Fruit fly (Drosophila melanogaster) Kc167 (cell line): Measurements from ENCODE around the gene Polr2H.

Experiments used
- Myc ChIP-seq: fragments of >200 bp; optimal IDR thresholded peaks from 2 replicates; lab custom pipeline; 2017; ENCODE audit warnings: missing external identifiers
- insv ChIP-seq: fragments of >200 bp; optimal IDR thresholded peaks from 3 replicates; lab custom pipeline; 2018; ENCODE audit warnings: missing external identifiers

dm6 chr3L:21694647-21695046 lies 34.1 kb upstream of the Polr2H start:
- no peak for TF ChIP-seq insv (lab: Kevin White, UChicago)
- TF ChIP-seq Myc (lab: Kevin White, UChicago), result no peak
